Fruit fly (Drosophila melanogaster) whole organism: Measurements from ENCODE around the gene CG33644.

ENCODE experiments used
- Dll ChIP-seq: fragments of >200 bp; optimal IDR thresholded peaks from 2 replicates; lab custom pipeline; 2017
- pan ChIP-seq: fragments of >200 bp; optimal IDR thresholded peaks from 2 replicates; lab custom pipeline; 2017

DNA sequence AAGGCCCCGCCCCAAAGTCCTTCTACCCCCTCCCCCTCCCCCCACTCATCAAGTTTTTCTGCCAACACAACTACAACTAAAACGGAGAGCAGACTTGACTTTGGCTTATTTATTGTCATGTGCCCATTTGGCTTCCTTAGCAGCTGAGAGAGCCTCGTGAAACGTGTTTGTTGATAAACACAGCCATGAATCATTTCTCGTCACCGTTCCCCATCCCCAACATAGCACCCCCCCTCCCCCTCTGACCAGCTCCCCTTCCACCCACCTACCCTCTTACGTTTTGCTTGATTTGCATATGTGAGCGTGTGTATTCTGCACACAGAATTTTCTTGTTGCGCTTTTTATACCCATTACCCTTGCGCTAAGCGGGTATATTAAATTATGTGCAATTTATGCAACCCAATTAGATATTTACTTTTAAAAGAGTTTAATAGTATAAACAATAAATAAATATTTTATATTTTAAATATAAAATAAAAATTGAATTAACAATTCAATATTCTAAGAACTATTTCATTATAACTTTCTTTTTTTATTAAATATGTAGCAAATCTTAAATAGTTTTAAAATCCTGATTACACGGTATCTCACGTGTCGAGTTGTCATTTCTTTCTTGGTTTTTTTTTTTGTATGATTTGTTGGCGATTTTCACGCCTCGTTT, 40.0 kb downstream of the CG33644 start:
- TF ChIP-seq Dll (lab: Kevin White, UChicago): no peak
- peak; percentile 70 for TF ChIP-seq pan
